Fruit fly (Drosophila melanogaster) whole organism, adult: ENCODE results near the gene CG3987.
A peak's percentile ranks its signal among the peaks of the same experiment; 100 is the strongest.

Experiments
- CG11617 ChIP-seq: fragments of 200-800 bp; sonication (Bioruptor generic); optimal IDR thresholded peaks from 2 replicates; lab custom pipeline; 2017; ENCODE audit warnings: mild to moderate bottlenecking, missing biosample characterization, missing genetic modification reagents, missing genetic modification characterization
- CG14711 ChIP-seq: fragments of 200-800 bp; sonication (Bioruptor generic); optimal IDR thresholded peaks from 2 replicates; lab custom pipeline; 2018; ENCODE audit warnings: missing biosample characterization, mild to moderate bottlenecking, missing genetic modification characterization, moderate library complexity
- CG33017 ChIP-seq: fragments of 200-800 bp; sonication (Bioruptor generic); optimal IDR thresholded peaks from 2 replicates; lab custom pipeline; 2018; ENCODE audit warnings: missing biosample characterization, mild to moderate bottlenecking, missing genetic modification characterization, moderate library complexity
- CG7045 ChIP-seq: fragments of 200-800 bp; sonication (Bioruptor generic); optimal IDR thresholded peaks from 2 replicates; lab custom pipeline; 2017; ENCODE audit warnings: missing biosample characterization, mild to moderate bottlenecking, missing genetic modification characterization
- CG7101 ChIP-seq: fragments of 200-800 bp; sonication (Bioruptor generic); optimal IDR thresholded peaks from 2 replicates; lab custom pipeline; 2018; ENCODE audit warnings: missing biosample characterization, mild to moderate bottlenecking, missing genetic modification characterization, moderate library complexity
- Clk ChIP-seq: fragments of 200-800 bp; sonication (Bioruptor generic); optimal IDR thresholded peaks from 2 replicates; lab custom pipeline; 2017; ENCODE audit warnings: missing biosample characterization, missing genetic modification characterization
- bab1 ChIP-seq: fragments of 200-800 bp; sonication (Bioruptor generic); optimal IDR thresholded peaks from 3 replicates; lab custom pipeline; 2019; ENCODE audit warnings: missing biosample characterization, mild to moderate bottlenecking, missing genetic modification characterization, moderate library complexity
- cic ChIP-seq: fragments of 200-800 bp; sonication (Bioruptor generic); optimal IDR thresholded peaks from 2 replicates; lab custom pipeline; 2017; ENCODE audit warnings: missing biosample characterization, mild to moderate bottlenecking, missing genetic modification characterization, moderate library complexity
- kay ChIP-seq: fragments of 200-800 bp; sonication (Bioruptor generic); peaks from one replicate; lab custom pipeline; 2016; ENCODE audit warnings: missing biosample characterization, missing genetic modification characterization, borderline replicate concordance

dm6 chr3R:15114465-15115228 is 25.1 kb upstream of the CG3987 start:
- TF ChIP-seq kay (GFP tag; lab: Kevin White, UChicago), result peak; percentile 7
- TF ChIP-seq CG14711, result no peak
- peak; percentile 28 for TF ChIP-seq CG7101 (tag; lab: Kevin White, UChicago)
- no peak for TF ChIP-seq CG33017 (tag; lab: Kevin White, UChicago)
- TF ChIP-seq CG7045, result peak; percentile 8
- peak; percentile 71 for TF ChIP-seq bab1 (GFP tag; lab: Kevin White, UChicago)
- no peak for TF ChIP-seq Clk (GFP tag; lab: Kevin White, UChicago)
- peak; percentile 19 for TF ChIP-seq CG11617 (GFP tag; lab: Kevin White, UChicago)
- TF ChIP-seq cic, result no peak
